Fruit fly (Drosophila melanogaster) whole organism, adult: ENCODE measurements around the gene ind.

Experiments used
- CG14711 ChIP-seq: fragments of 200-800 bp; sonication (Bioruptor generic); optimal IDR thresholded peaks from 2 replicates; lab custom pipeline; 2018; ENCODE audit warnings: missing biosample characterization, mild to moderate bottlenecking, missing genetic modification characterization, moderate library complexity
- CG33017 ChIP-seq: fragments of 200-800 bp; sonication (Bioruptor generic); optimal IDR thresholded peaks from 2 replicates; lab custom pipeline; 2018; ENCODE audit warnings: missing biosample characterization, mild to moderate bottlenecking, missing genetic modification characterization, moderate library complexity
- CG7101 ChIP-seq: fragments of 200-800 bp; sonication (Bioruptor generic); optimal IDR thresholded peaks from 2 replicates; lab custom pipeline; 2018; ENCODE audit warnings: missing biosample characterization, mild to moderate bottlenecking, missing genetic modification characterization, moderate library complexity
- bab1 ChIP-seq: fragments of 200-800 bp; sonication (Bioruptor generic); optimal IDR thresholded peaks from 3 replicates; lab custom pipeline; 2019; ENCODE audit warnings: missing biosample characterization, mild to moderate bottlenecking, missing genetic modification characterization, moderate library complexity
- cic ChIP-seq: fragments of 200-800 bp; sonication (Bioruptor generic); optimal IDR thresholded peaks from 2 replicates; lab custom pipeline; 2017; ENCODE audit warnings: missing biosample characterization, mild to moderate bottlenecking, missing genetic modification characterization, moderate library complexity
- kay ChIP-seq: fragments of 200-800 bp; sonication (Bioruptor generic); peaks from one replicate; lab custom pipeline; 2016; ENCODE audit warnings: missing biosample characterization, missing genetic modification characterization, borderline replicate concordance
- ovo ChIP-seq: fragments of 200-800 bp; sonication (Bioruptor generic); optimal IDR thresholded peaks from 2 replicates; lab custom pipeline; 2016; ENCODE audit warnings: missing biosample characterization, missing genetic modification characterization
- pad ChIP-seq: fragments of 200-800 bp; sonication (Bioruptor generic); optimal IDR thresholded peaks from 3 replicates; lab custom pipeline; 2017; ENCODE audit warnings: missing biosample characterization, missing genetic modification characterization, mild to moderate bottlenecking, moderate library complexity, missing genetic modification reagents
- tj ChIP-seq: fragments of 200-800 bp; sonication (Bioruptor generic); optimal IDR thresholded peaks from 3 replicates; lab custom pipeline; 2017; ENCODE audit warnings: missing biosample characterization, mild to moderate bottlenecking, missing genetic modification characterization, moderate library complexity

DNA sequence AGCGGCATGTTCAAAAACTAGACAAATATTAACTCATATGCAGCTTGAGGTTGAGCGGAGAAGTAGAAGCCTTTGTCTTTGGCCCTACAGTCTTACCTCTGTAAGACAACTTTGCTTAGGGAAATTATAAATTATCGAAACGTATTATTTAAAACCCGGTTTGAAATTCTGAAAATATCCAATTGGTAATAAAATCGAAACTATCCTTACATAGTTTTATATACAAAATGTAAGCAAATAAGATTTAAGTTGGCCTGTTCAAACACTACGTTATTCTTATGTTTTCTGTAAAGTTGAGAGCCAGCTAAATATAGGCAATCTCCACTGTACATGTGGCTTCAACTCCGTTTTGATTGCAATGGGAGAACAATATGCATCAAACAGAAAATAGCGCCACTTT is 30.4 kb downstream of the ind start:
- no peak for TF ChIP-seq bab1
- no peak for TF ChIP-seq ovo
- TF ChIP-seq CG33017: no peak
- no peak for TF ChIP-seq kay (GFP tag; lab: Kevin White, UChicago)
- TF ChIP-seq CG7101 (tag; lab: Kevin White, UChicago): no peak
- no peak for TF ChIP-seq cic (GFP tag; lab: Kevin White, UChicago)
- TF ChIP-seq CG14711 (tag; lab: Kevin White, UChicago): no peak
- TF ChIP-seq pad (GFP tag; lab: Kevin White, UChicago): no peak
- no peak for TF ChIP-seq tj (GFP tag; lab: Kevin White, UChicago)
